Worm (Caenorhabditis elegans) whole organism, midembryonic: Measurements from ENCODE around the gene srd-8.

Source experiments
- T22C8.4 ChIP-seq: fragments of 200-800 bp; sonication (Bioruptor generic); IDR thresholded peaks from 2 replicates; pipeline ENCODE4 v1.3.6; 2022; ENCODE audit warnings: missing genetic modification characterization, missing compliant biosample characterization
- cog-1 ChIP-seq: sonication (generic microtip); optimal IDR thresholded peaks from 2 replicates; lab custom pipeline; 2016; ENCODE audit warnings: missing genetic modification characterization, missing compliant biosample characterization
- flt-1 ChIP-seq: fragments of 200-800 bp; sonication (Bioruptor generic); IDR thresholded peaks from 2 replicates; pipeline ENCODE4 v1.3.6; 2022; ENCODE audit warnings: missing genetic modification characterization, missing compliant biosample characterization
- med-1 ChIP-seq: sonication (generic microtip); optimal IDR thresholded peaks from 2 replicates; lab custom pipeline; 2017; ENCODE audit warnings: missing genetic modification characterization, mild to moderate bottlenecking, missing compliant biosample characterization, antibody characterized with exemption, missing genetic modification reagents; ENCODE audit not compliant: insufficient read depth
- ref-1 ChIP-seq: fragments of 200-800 bp; sonication (Bioruptor generic); conservative IDR thresholded peaks from 2 replicates; pipeline ENCODE4 v1.3.6; 2022; ENCODE audit warnings: missing genetic modification reagents, missing genetic modification characterization, missing compliant biosample characterization
- tab-1 ChIP-seq: fragments of 200-800 bp; sonication (Bioruptor generic); IDR thresholded peaks from 2 replicates; pipeline ENCODE4 v1.3.6; 2022; ENCODE audit warnings: missing genetic modification characterization, missing compliant biosample characterization
- ztf-23 ChIP-seq: fragments of 200-800 bp; sonication (Bioruptor generic); IDR thresholded peaks from 2 replicates; pipeline ENCODE4 v1.3.6; 2022; ENCODE audit warnings: missing genetic modification reagents, missing genetic modification characterization, missing compliant biosample characterization

DNA sequence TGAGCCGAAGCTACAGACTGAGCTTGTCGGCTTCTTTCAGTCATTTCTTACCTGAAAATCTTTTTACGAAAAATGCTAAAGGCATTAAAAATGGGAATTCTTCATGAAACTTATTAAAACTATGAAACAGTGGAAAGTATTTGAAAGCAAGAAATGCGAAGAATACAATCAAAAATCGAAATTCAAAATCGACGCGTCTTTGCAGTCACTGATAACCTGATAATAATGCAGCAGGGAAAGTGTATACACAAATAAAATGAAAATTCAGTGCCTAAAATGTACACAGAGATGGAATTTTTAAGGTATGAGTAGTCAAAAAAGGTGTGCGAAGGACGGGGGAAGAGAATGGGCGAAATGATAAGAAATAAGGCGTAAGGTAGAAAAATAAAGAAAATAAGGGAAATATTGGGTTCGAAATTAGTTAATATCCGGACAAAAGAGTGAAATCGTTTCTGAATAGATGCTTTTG, 30.8 kb downstream of the srd-8 start, which contains the start of gene C39H7.4:
- TF ChIP-seq cog-1 (tag; lab: Kevin White, UChicago) (no peak), tab-1 (GFP tag; lab: Robert Waterston, UW) (no peak), med-1 (no peak), flt-1 (no peak), ztf-23 (no peak), T22C8.4 (GFP tag; lab: Robert Waterston, UW) (no peak), ref-1 (GFP tag; lab: Robert Waterston, UW) (no peak)
